Fruit fly (Drosophila melanogaster) whole organism, embryonic: ENCODE data around the gene CG6231.

Experiments
- Atf6 ChIP-seq: fragments of 200-800 bp; sonication (Bioruptor generic); IDR thresholded peaks from 2 replicates; pipeline ENCODE4 v1.3.6; 2022; ENCODE audit warnings: missing biosample characterization, missing genetic modification characterization
- Bdp1 ChIP-seq: fragments of 200-800 bp; sonication (Bioruptor generic); optimal IDR thresholded peaks from 3 replicates; lab custom pipeline; 2016; ENCODE audit warnings: missing biosample characterization, missing genetic modification characterization
- CG11456 ChIP-seq: fragments of 200-800 bp; sonication (Bioruptor generic); IDR thresholded peaks from 3 replicates; pipeline ENCODE4 v1.3.6; 2022; ENCODE audit warnings: missing biosample characterization, missing genetic modification characterization
- CG11696 ChIP-seq: fragments of 200-800 bp; sonication (Bioruptor generic); IDR thresholded peaks from 2 replicates; pipeline ENCODE4 v1.3.6; 2022; ENCODE audit warnings: missing biosample characterization, missing genetic modification characterization
- CG11723 ChIP-seq: fragments of 200-800 bp; sonication (Bioruptor generic); optimal IDR thresholded peaks from 2 replicates; lab custom pipeline; 2017; ENCODE audit warnings: missing biosample characterization, mild to moderate bottlenecking, missing genetic modification characterization
- CG12071 ChIP-seq: fragments of 200-800 bp; sonication (Bioruptor generic); optimal IDR thresholded peaks from 3 replicates; lab custom pipeline; 2018; ENCODE audit warnings: missing biosample characterization, mild to moderate bottlenecking, missing genetic modification characterization
- CG13287 ChIP-seq: fragments of 200-800 bp; sonication (Bioruptor generic); IDR thresholded peaks from 2 replicates; pipeline ENCODE4 v1.3.6; 2022; ENCODE audit warnings: missing biosample characterization, missing genetic modification characterization; ENCODE audit not compliant: partially characterized antibody
- CG13424 ChIP-seq: fragments of 200-800 bp; sonication (Bioruptor generic); optimal IDR thresholded peaks from 2 replicates; lab custom pipeline; 2019; ENCODE audit warnings: missing biosample characterization, mild to moderate bottlenecking, missing genetic modification characterization, moderate library complexity
- CG14014 ChIP-seq: fragments of 200-800 bp; sonication (Bioruptor generic); IDR thresholded peaks from 2 replicates; pipeline ENCODE4 v1.3.6; 2022; ENCODE audit warnings: missing biosample characterization, missing genetic modification characterization
- CG14441 ChIP-seq: fragments of 200-800 bp; sonication (Bioruptor generic); IDR thresholded peaks from 2 replicates; pipeline ENCODE4 v1.3.6; 2022; ENCODE audit warnings: missing biosample characterization, missing genetic modification characterization
- CG15601 ChIP-seq: fragments of 200-800 bp; sonication (Bioruptor generic); optimal IDR thresholded peaks from 3 replicates; lab custom pipeline; 2019; ENCODE audit warnings: missing biosample characterization, mild to moderate bottlenecking, missing genetic modification characterization, moderate library complexity
- CG1603 ChIP-seq: fragments of 200-800 bp; sonication (Bioruptor generic); optimal IDR thresholded peaks from 2 replicates; lab custom pipeline; 2019; ENCODE audit warnings: missing biosample characterization, mild to moderate bottlenecking, missing genetic modification characterization, moderate library complexity
- CG1832 ChIP-seq: fragments of 200-800 bp; sonication (Bioruptor generic); optimal IDR thresholded peaks from 2 replicates; lab custom pipeline; 2017; ENCODE audit warnings: missing biosample characterization, mild to moderate bottlenecking, missing genetic modification characterization, inconsistent platforms
- CG30020 ChIP-seq: fragments of 200-800 bp; optimal IDR thresholded peaks from 2 replicates; lab custom pipeline; 2019; ENCODE audit warnings: missing biosample characterization, mild to moderate bottlenecking, missing genetic modification characterization, moderate library complexity
- CG32772 ChIP-seq: fragments of 200-800 bp; sonication (Bioruptor generic); IDR thresholded peaks from 2 replicates; pipeline ENCODE4 v1.3.6; 2022; ENCODE audit warnings: missing biosample characterization, missing genetic modification characterization
- CG33213 ChIP-seq: fragments of 200-800 bp; sonication (Bioruptor generic); optimal IDR thresholded peaks from 3 replicates; lab custom pipeline; 2016; ENCODE audit warnings: missing biosample characterization, missing genetic modification characterization
- CG6689 ChIP-seq: fragments of 200-800 bp; sonication (Bioruptor generic); IDR thresholded peaks from 2 replicates; pipeline ENCODE4 v1.3.6; 2022; ENCODE audit warnings: missing biosample characterization, missing genetic modification characterization
- CG8290 ChIP-seq, 3 experiments: fragments of 200-800 bp; sonication (Bioruptor generic); optimal IDR thresholded peaks; 2 replicates each; lab custom pipeline; 2016 to 2019; ENCODE audit warnings: missing biosample characterization in 3 of 3, missing genetic modification characterization in 3 of 3, mild to moderate bottlenecking in 2 of 3, moderate library complexity in 1 of 3
- CG9727 ChIP-seq: fragments of 200-800 bp; sonication (Bioruptor generic); optimal IDR thresholded peaks from 3 replicates; lab custom pipeline; 2017; ENCODE audit warnings: missing biosample characterization, mild to moderate bottlenecking, missing genetic modification characterization
- CG9817 ChIP-seq: fragments of 200-800 bp; sonication (Bioruptor generic); optimal IDR thresholded peaks from 2 replicates; lab custom pipeline; 2018; ENCODE audit warnings: missing biosample characterization, mild to moderate bottlenecking, missing genetic modification characterization, moderate library complexity
- Dll ChIP-seq: fragments of 200-800 bp; sonication (Bioruptor generic); IDR thresholded peaks from 4 replicates; pipeline ENCODE4 v1.3.6; 2022; ENCODE audit warnings: missing biosample characterization, missing genetic modification characterization; ENCODE audit not compliant: partially characterized antibody
- Fer3 ChIP-seq: fragments of 200-800 bp; sonication (Bioruptor generic); optimal IDR thresholded peaks from 2 replicates; lab custom pipeline; 2018; ENCODE audit warnings: missing biosample characterization, mild to moderate bottlenecking, missing genetic modification characterization, moderate library complexity
- Gug ChIP-seq: fragments of 200-800 bp; sonication (Bioruptor generic); IDR thresholded peaks from 4 replicates; pipeline ENCODE4 v1.3.6; 2022; ENCODE audit warnings: missing biosample characterization, missing genetic modification characterization
- MESR4 ChIP-seq: fragments of 200-800 bp; sonication (Bioruptor generic); optimal IDR thresholded peaks from 2 replicates; lab custom pipeline; 2018; ENCODE audit warnings: missing biosample characterization, mild to moderate bottlenecking, missing genetic modification characterization, moderate library complexity
- Meics ChIP-seq: fragments of 200-800 bp; sonication (Bioruptor generic); optimal IDR thresholded peaks from 2 replicates; lab custom pipeline; 2017; ENCODE audit warnings: missing biosample characterization, mild to moderate bottlenecking, missing genetic modification characterization
- Mes4 ChIP-seq: fragments of 200-800 bp; sonication (Bioruptor generic); optimal IDR thresholded peaks from 2 replicates; lab custom pipeline; 2016; ENCODE audit warnings: missing biosample characterization, missing genetic modification characterization
- Mrtf ChIP-seq: fragments of 200-800 bp; sonication (Bioruptor generic); IDR thresholded peaks from 3 replicates; pipeline ENCODE4 v1.3.6; 2022; ENCODE audit warnings: missing biosample characterization, missing genetic modification characterization
- Nf-YA ChIP-seq: fragments of 200-800 bp; sonication (Bioruptor generic); IDR thresholded peaks from 2 replicates; pipeline ENCODE4 v1.3.6; 2022; ENCODE audit warnings: missing biosample characterization, missing genetic modification characterization
- Nf-YC ChIP-seq: fragments of 200-800 bp; optimal IDR thresholded peaks from 3 replicates; lab custom pipeline; 2019; ENCODE audit warnings: missing biosample characterization, mild to moderate bottlenecking, missing genetic modification characterization, moderate library complexity
- Poxn ChIP-seq: fragments of 200-800 bp; sonication (Bioruptor generic); IDR thresholded peaks from 2 replicates; pipeline ENCODE4 v1.3.6; 2022; ENCODE audit warnings: missing biosample characterization, missing genetic modification characterization
- al ChIP-seq: fragments of 200-800 bp; sonication (Bioruptor generic); IDR thresholded peaks from 2 replicates; pipeline ENCODE4 v1.3.6; 2022; ENCODE audit warnings: missing biosample characterization, missing genetic modification characterization
- ap ChIP-seq: fragments of 200-800 bp; sonication (Bioruptor generic); IDR thresholded peaks from 2 replicates; pipeline ENCODE4 v1.3.6; 2022; ENCODE audit warnings: missing biosample characterization, missing genetic modification characterization
- ato ChIP-seq: fragments of 200-800 bp; sonication (Bioruptor generic); IDR thresholded peaks from 2 replicates; pipeline ENCODE4 v1.3.6; 2022; ENCODE audit warnings: missing biosample characterization, missing genetic modification characterization; ENCODE audit not compliant: partially characterized antibody
- bab2 ChIP-seq: fragments of 200-800 bp; sonication (Bioruptor generic); optimal IDR thresholded peaks from 2 replicates; lab custom pipeline; 2016; ENCODE audit warnings: missing biosample characterization, missing genetic modification characterization
- bcd ChIP-seq: fragments of 200-800 bp; sonication (Bioruptor generic); optimal IDR thresholded peaks from 2 replicates; lab custom pipeline; 2017; ENCODE audit warnings: missing biosample characterization, mild to moderate bottlenecking, missing genetic modification characterization
- btn ChIP-seq: fragments of 200-800 bp; sonication (Bioruptor generic); optimal IDR thresholded peaks from 2 replicates; lab custom pipeline; 2016; ENCODE audit warnings: missing biosample characterization, missing genetic modification characterization
- chn ChIP-seq: fragments of 200-800 bp; sonication (Bioruptor generic); optimal IDR thresholded peaks from 2 replicates; lab custom pipeline; 2016; ENCODE audit warnings: missing biosample characterization, missing genetic modification characterization
- croc ChIP-seq: fragments of 200-800 bp; sonication (Bioruptor generic); conservative IDR thresholded peaks from 3 replicates; pipeline ENCODE4 v1.3.6; 2022; ENCODE audit warnings: missing biosample characterization, missing genetic modification characterization
- dpn ChIP-seq, 2 experiments: fragments of 200-800 bp; sonication (Bioruptor generic); optimal IDR thresholded peaks; 3 replicates each; lab custom pipeline; 2016; ENCODE audit warnings: missing biosample characterization in 2 of 2, missing genetic modification characterization in 2 of 2
- gem ChIP-seq: fragments of 200-800 bp; sonication (Bioruptor generic); optimal IDR thresholded peaks from 2 replicates; lab custom pipeline; 2019; ENCODE audit warnings: missing biosample characterization, mild to moderate bottlenecking, missing genetic modification characterization, moderate library complexity
- grn ChIP-seq: fragments of 200-800 bp; sonication (Bioruptor generic); optimal IDR thresholded peaks from 3 replicates; lab custom pipeline; 2017; ENCODE audit warnings: missing biosample characterization, missing genetic modification characterization
- gsb-n ChIP-seq: fragments of 200-800 bp; sonication (Bioruptor generic); optimal IDR thresholded peaks from 3 replicates; lab custom pipeline; 2018; ENCODE audit warnings: missing biosample characterization, mild to moderate bottlenecking, missing genetic modification characterization
- jumu ChIP-seq: fragments of 200-800 bp; sonication (Bioruptor generic); optimal IDR thresholded peaks from 3 replicates; lab custom pipeline; 2016; ENCODE audit warnings: missing biosample characterization, missing genetic modification characterization
- lab ChIP-seq: fragments of 200-800 bp; sonication (Bioruptor generic); optimal IDR thresholded peaks from 3 replicates; lab custom pipeline; 2017; ENCODE audit warnings: missing biosample characterization, missing genetic modification characterization, mild to moderate bottlenecking, moderate library complexity, missing genetic modification reagents
- luna ChIP-seq: fragments of 200-800 bp; sonication (Bioruptor generic); optimal IDR thresholded peaks from 2 replicates; lab custom pipeline; 2016; ENCODE audit warnings: missing biosample characterization, missing genetic modification characterization
- schlank ChIP-seq: fragments of 200-800 bp; sonication (Bioruptor generic); optimal IDR thresholded peaks from 2 replicates; lab custom pipeline; 2018; ENCODE audit warnings: missing biosample characterization, mild to moderate bottlenecking, missing genetic modification characterization
- scrt ChIP-seq: fragments of 200-800 bp; sonication (Bioruptor generic); optimal IDR thresholded peaks from 2 replicates; lab custom pipeline; 2018; ENCODE audit warnings: missing biosample characterization, mild to moderate bottlenecking, missing genetic modification characterization, moderate library complexity
- sens-2 ChIP-seq: fragments of 200-800 bp; sonication (Bioruptor generic); IDR thresholded peaks from 2 replicates; pipeline ENCODE4 v1.3.6; 2022; ENCODE audit warnings: missing biosample characterization, missing genetic modification characterization
- sima ChIP-seq: fragments of 200-800 bp; sonication (Bioruptor generic); optimal IDR thresholded peaks from 2 replicates; lab custom pipeline; 2016; ENCODE audit warnings: missing biosample characterization, missing genetic modification characterization
- slbo ChIP-seq: fragments of 200-800 bp; sonication (Bioruptor generic); IDR thresholded peaks from 2 replicates; pipeline ENCODE4 v1.3.6; 2022; ENCODE audit warnings: missing biosample characterization, missing genetic modification characterization
- tna ChIP-seq: fragments of 200-800 bp; sonication (Bioruptor generic); IDR thresholded peaks from 2 replicates; pipeline ENCODE4 v1.3.6; 2022; ENCODE audit warnings: missing biosample characterization, missing genetic modification characterization; ENCODE audit not compliant: partially characterized antibody
- trh ChIP-seq: fragments of 200-800 bp; sonication (Bioruptor generic); optimal IDR thresholded peaks from 2 replicates; lab custom pipeline; 2016; ENCODE audit warnings: missing biosample characterization, missing genetic modification characterization

The CG6231 gene

DNA sequence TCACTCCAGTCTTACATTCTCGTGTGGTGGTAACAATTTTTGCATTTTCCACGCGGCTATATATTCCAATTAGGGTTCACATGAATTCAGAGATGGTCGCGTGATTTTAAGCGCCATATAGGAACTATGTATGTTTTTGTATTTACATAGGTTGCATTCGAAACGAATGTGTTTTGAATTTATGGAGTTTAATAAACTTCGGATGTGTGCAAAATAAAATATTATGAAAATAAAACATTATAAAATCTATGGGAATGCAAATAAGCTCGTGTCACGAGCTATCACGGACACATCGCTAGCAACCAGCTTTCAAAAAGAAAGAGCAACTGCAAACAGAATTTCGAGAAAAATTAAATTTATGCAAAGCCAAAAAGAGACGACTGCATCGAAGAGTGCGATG, 49.2 kb downstream of the CG6231 start:
- TF ChIP-seq lab (GFP tag; lab: Kevin White, UChicago) = no peak
- TF ChIP-seq gsb-n (tag; lab: Kevin White, UChicago) = no peak
- no peak for TF ChIP-seq Bdp1 (GFP tag; lab: Kevin White, UChicago)
- TF ChIP-seq CG11696 = no peak
- TF ChIP-seq Nf-YA (GFP tag; lab: Robert Waterston, UW) = no peak
- TF ChIP-seq sens-2 = no peak
- TF ChIP-seq CG32772 (GFP tag; lab: Robert Waterston, UW) = no peak
- TF ChIP-seq trh (GFP tag; lab: Kevin White, UChicago) = no peak
- peak; percentile 41; the same call in 1 of the 2 replicates for TF ChIP-seq CG13287 (GFP tag; lab: Robert Waterston, UW)
- TF ChIP-seq CG14014 = no peak
- TF ChIP-seq ato = no peak
- no peak for TF ChIP-seq luna (GFP tag; lab: Kevin White, UChicago)
- no peak for TF ChIP-seq MESR4 (GFP tag; lab: Kevin White, UChicago)
- no peak for TF ChIP-seq scrt (GFP tag; lab: Kevin White, UChicago)
- no peak for TF ChIP-seq CG13424 (tag; lab: Kevin White, UChicago)
- no peak for TF ChIP-seq slbo
- no peak for TF ChIP-seq grn (GFP tag; lab: Kevin White, UChicago)
- TF ChIP-seq CG12071 (GFP tag; lab: Kevin White, UChicago) = no peak
- TF ChIP-seq Dll (GFP tag; lab: Robert Waterston, UW) = peak; percentile 81
- no peak for TF ChIP-seq bcd (GFP tag; lab: Kevin White, UChicago)
- no peak for TF ChIP-seq dpn (GFP tag; optimal IDR thresholded peaks at IDR 0.05; lab: Kevin White, UChicago)
- TF ChIP-seq CG11456 = no peak
- TF ChIP-seq Nf-YC (tag; lab: Kevin White, UChicago) = no peak
- TF ChIP-seq Poxn = no peak
- no peak for TF ChIP-seq Gug (GFP tag; lab: Robert Waterston, UW)
- TF ChIP-seq tna (GFP tag; lab: Robert Waterston, UW) = no peak
- TF ChIP-seq CG1603 (tag; lab: Kevin White, UChicago) = peak; percentile 4
- no peak for TF ChIP-seq jumu (GFP tag; lab: Kevin White, UChicago)
- TF ChIP-seq Mrtf (GFP tag; lab: Robert Waterston, UW) = no peak
- TF ChIP-seq CG8290 (GFP tag; optimal IDR thresholded peaks at IDR 0.05; lab: Kevin White, UChicago) = no peak
- TF ChIP-seq CG8290 (tag; optimal IDR thresholded peaks at IDR 0.05; lab: Kevin White, UChicago) = no peak
- TF ChIP-seq sima (GFP tag; lab: Kevin White, UChicago) = no peak
- no peak for TF ChIP-seq Mes4 (GFP tag; lab: Kevin White, UChicago)
- TF ChIP-seq schlank (tag; lab: Kevin White, UChicago) = no peak
- TF ChIP-seq croc (GFP tag; lab: Robert Waterston, UW) = no peak
- no peak for TF ChIP-seq ap (GFP tag; lab: Robert Waterston, UW)
- no peak for TF ChIP-seq Meics (GFP tag; lab: Kevin White, UChicago)
- TF ChIP-seq CG9817 (tag; lab: Kevin White, UChicago) = no peak
- peak; percentile 45 for TF ChIP-seq gem (tag; lab: Kevin White, UChicago)
- TF ChIP-seq CG30020 = no peak
- TF ChIP-seq bab2 (GFP tag; lab: Kevin White, UChicago) = no peak
- TF ChIP-seq CG1832 (GFP tag; lab: Kevin White, UChicago) = no peak
- no peak for TF ChIP-seq al (GFP tag; lab: Robert Waterston, UW)
- TF ChIP-seq Atf6 (GFP tag; lab: Robert Waterston, UW) = no peak
- TF ChIP-seq CG9727 (GFP tag; lab: Kevin White, UChicago) = no peak
- no peak for TF ChIP-seq CG14441 (GFP tag; lab: Robert Waterston, UW)
- no peak for TF ChIP-seq CG11723 (GFP tag; lab: Kevin White, UChicago)
- TF ChIP-seq CG6689 (GFP tag; lab: Robert Waterston, UW) = no peak
- no peak for TF ChIP-seq chn (GFP tag; lab: Kevin White, UChicago)
- TF ChIP-seq CG33213 (GFP tag; lab: Kevin White, UChicago) = no peak
- no peak for TF ChIP-seq btn (GFP tag; lab: Kevin White, UChicago)
- peak; percentile 5 for TF ChIP-seq CG15601 (tag; lab: Kevin White, UChicago)
- TF ChIP-seq Fer3 (tag; lab: Kevin White, UChicago) = no peak
